Worm (Caenorhabditis elegans) whole organism, mixed stage, embryonic: ENCODE data around the gene C49G7.7.

Experiments
- M03D4.4 ChIP-seq: sonication (generic microtip); optimal IDR thresholded peaks from 2 replicates; lab custom pipeline; 2017; ENCODE audit warnings: mild to moderate bottlenecking, missing genetic modification characterization, missing compliant biosample characterization
- bed-3 ChIP-seq: fragments of 200-800 bp; sonication (Bioruptor generic); optimal IDR thresholded peaks from 3 replicates; lab custom pipeline; 2018; ENCODE audit warnings: mild to moderate bottlenecking, missing genetic modification characterization, moderate library complexity, missing compliant biosample characterization
- blmp-1 ChIP-seq: fragments of 150-350 bp; optimal IDR thresholded peaks from 2 replicates; lab custom pipeline; 2014; ENCODE audit warnings: missing biosample characterization, missing genetic modification characterization
- ceh-39 ChIP-seq: fragments of 150-350 bp; optimal IDR thresholded peaks from 2 replicates; lab custom pipeline; 2014; ENCODE audit warnings: missing biosample characterization, missing genetic modification characterization
- ceh-43 ChIP-seq: fragments of 200-800 bp; sonication (Bioruptor generic); optimal IDR thresholded peaks from 2 replicates; lab custom pipeline; 2018; ENCODE audit warnings: mild to moderate bottlenecking, missing genetic modification characterization, moderate library complexity, missing compliant biosample characterization
- ceh-83 ChIP-seq: fragments of 200-800 bp; sonication (Bioruptor generic); optimal IDR thresholded peaks from 2 replicates; lab custom pipeline; 2018; ENCODE audit warnings: mild to moderate bottlenecking, missing genetic modification characterization, missing compliant biosample characterization
- ces-1 ChIP-seq: fragments of 150-350 bp; optimal IDR thresholded peaks from 2 replicates; lab custom pipeline; 2014; ENCODE audit warnings: missing biosample characterization, missing genetic modification reagents, missing genetic modification characterization
- cnd-1 ChIP-seq: fragments of 200-800 bp; sonication (Bioruptor generic); optimal IDR thresholded peaks from 2 replicates; lab custom pipeline; 2018; ENCODE audit warnings: mild to moderate bottlenecking, missing genetic modification characterization, missing compliant biosample characterization
- drap-1 ChIP-seq: fragments of 200-800 bp; sonication (Bioruptor generic); optimal IDR thresholded peaks from 3 replicates; lab custom pipeline; 2018; ENCODE audit warnings: mild to moderate bottlenecking, missing genetic modification characterization, missing compliant biosample characterization
- elt-1 ChIP-seq: sonication (generic microtip); optimal IDR thresholded peaks from 2 replicates; lab custom pipeline; 2017; ENCODE audit warnings: missing genetic modification characterization, mild to moderate bottlenecking, missing compliant biosample characterization, antibody characterized with exemption, moderate library complexity, borderline replicate concordance; ENCODE audit not compliant: insufficient read depth
- elt-3 ChIP-seq: fragments of 150-350 bp; optimal IDR thresholded peaks from 2 replicates; lab custom pipeline; 2014; ENCODE audit warnings: missing biosample characterization, missing genetic modification characterization
- flh-1 ChIP-seq: fragments of 200-800 bp; sonication (Bioruptor generic); optimal IDR thresholded peaks from 2 replicates; lab custom pipeline; 2018; ENCODE audit warnings: mild to moderate bottlenecking, missing genetic modification characterization, moderate library complexity, missing compliant biosample characterization
- ham-2 ChIP-seq: fragments of 200-800 bp; sonication (Bioruptor generic); optimal IDR thresholded peaks from 2 replicates; lab custom pipeline; 2018; ENCODE audit warnings: mild to moderate bottlenecking, missing genetic modification characterization, missing compliant biosample characterization
- hlh-1 ChIP-seq: fragments of 150-350 bp; optimal IDR thresholded peaks from 2 replicates; lab custom pipeline; 2014; ENCODE audit warnings: missing biosample characterization, missing genetic modification reagents, missing genetic modification characterization
- lin-13 ChIP-seq: fragments of 150-350 bp; optimal IDR thresholded peaks from 2 replicates; lab custom pipeline; 2014; ENCODE audit warnings: missing biosample characterization, missing genetic modification characterization
- lin-32 ChIP-seq: fragments of 200-800 bp; sonication (Bioruptor generic); optimal IDR thresholded peaks from 2 replicates; lab custom pipeline; 2018; ENCODE audit warnings: mild to moderate bottlenecking, missing genetic modification characterization, missing compliant biosample characterization
- lsy-2 ChIP-seq: fragments of 150-350 bp; optimal IDR thresholded peaks from 2 replicates; lab custom pipeline; 2014; ENCODE audit warnings: missing biosample characterization, missing genetic modification characterization
- mab-5 ChIP-seq: fragments of 150-350 bp; optimal IDR thresholded peaks from 2 replicates; lab custom pipeline; 2014; ENCODE audit warnings: missing biosample characterization, missing genetic modification characterization
- mep-1 ChIP-seq: fragments of 150-350 bp; optimal IDR thresholded peaks from 2 replicates; lab custom pipeline; 2017; ENCODE audit warnings: missing biosample characterization, missing genetic modification reagents, missing genetic modification characterization, inconsistent platforms
- mls-2 ChIP-seq: sonication (generic microtip); optimal IDR thresholded peaks from 2 replicates; lab custom pipeline; 2016; ENCODE audit warnings: mild to moderate bottlenecking, missing genetic modification characterization, moderate library complexity, missing compliant biosample characterization
- nhr-12 ChIP-seq: fragments of 150-350 bp; optimal IDR thresholded peaks from 2 replicates; lab custom pipeline; 2014; ENCODE audit warnings: missing biosample characterization, missing genetic modification characterization
- nhr-237 ChIP-seq: fragments of 150-350 bp; optimal IDR thresholded peaks from 2 replicates; lab custom pipeline; 2014; ENCODE audit warnings: missing biosample characterization, missing genetic modification characterization
- nhr-28 ChIP-seq: fragments of 150-350 bp; optimal IDR thresholded peaks from 2 replicates; lab custom pipeline; 2014; ENCODE audit warnings: missing biosample characterization, missing genetic modification characterization
- nhr-76 ChIP-seq: sonication (generic microtip); optimal IDR thresholded peaks from 2 replicates; lab custom pipeline; 2017; ENCODE audit warnings: missing biosample characterization, missing genetic modification characterization
- pha-4 ChIP-seq: fragments of 150-350 bp; optimal IDR thresholded peaks from 2 replicates; lab custom pipeline; 2018; ENCODE audit warnings: missing biosample characterization, missing genetic modification reagents, missing genetic modification characterization
- sem-2 ChIP-seq: fragments of 200-800 bp; sonication (Bioruptor generic); optimal IDR thresholded peaks from 2 replicates; lab custom pipeline; 2018; ENCODE audit warnings: mild to moderate bottlenecking, missing genetic modification characterization, missing compliant biosample characterization
- snpc-4 ChIP-seq: fragments of 150-350 bp; optimal IDR thresholded peaks from 2 replicates; lab custom pipeline; 2014; ENCODE audit warnings: missing biosample characterization, missing genetic modification characterization
- sptf-1 ChIP-seq: sonication (generic microtip); optimal IDR thresholded peaks from 2 replicates; lab custom pipeline; 2017; ENCODE audit warnings: mild to moderate bottlenecking, missing genetic modification characterization, moderate library complexity, missing compliant biosample characterization
- tbx-8 ChIP-seq: fragments of 200-800 bp; sonication (Bioruptor generic); optimal IDR thresholded peaks from 2 replicates; lab custom pipeline; 2018; ENCODE audit warnings: mild to moderate bottlenecking, missing genetic modification characterization, moderate library complexity, missing compliant biosample characterization
- unc-39 ChIP-seq: fragments of 150-350 bp; optimal IDR thresholded peaks from 2 replicates; lab custom pipeline; 2014; ENCODE audit warnings: missing biosample characterization, missing genetic modification characterization
- unc-62 ChIP-seq: fragments of 150-350 bp; optimal IDR thresholded peaks from 2 replicates; lab custom pipeline; 2014; ENCODE audit warnings: missing biosample characterization, missing genetic modification reagents, missing genetic modification characterization
- zip-8 ChIP-seq: fragments of 150-350 bp; optimal IDR thresholded peaks from 2 replicates; lab custom pipeline; 2014; ENCODE audit warnings: missing biosample characterization, missing genetic modification characterization
- ztf-11 ChIP-seq: fragments of 150-350 bp; optimal IDR thresholded peaks from 2 replicates; lab custom pipeline; 2014; ENCODE audit warnings: missing biosample characterization, missing genetic modification characterization

The C49G7.7 gene

ce11 chrV:4034303-4034702, at the start of gene C49G7.7:
Gene C49G7.7 (plus strand): TSS chrV:4034476.
- TF ChIP-seq drap-1 (GFP tag; lab: Kevin White, UChicago) = no peak
- TF ChIP-seq nhr-12 (tag; lab: Kevin White, UChicago) = no peak
- TF ChIP-seq tbx-8 = no peak
- no peak for TF ChIP-seq nhr-76
- no peak for TF ChIP-seq elt-3 (tag; lab: Kevin White, UChicago)
- no peak for TF ChIP-seq lin-32
- TF ChIP-seq ceh-43 (GFP tag; lab: Kevin White, UChicago) = no peak
- no peak for TF ChIP-seq zip-8 (tag; lab: Kevin White, UChicago)
- no peak for TF ChIP-seq ces-1 (GFP tag; lab: Kevin White, UChicago)
- TF ChIP-seq lin-13 = no peak
- TF ChIP-seq ceh-39 (tag; lab: Kevin White, UChicago) = no peak
- no peak for TF ChIP-seq elt-1 (tag; lab: Kevin White, UChicago)
- no peak for TF ChIP-seq lsy-2 (tag; lab: Kevin White, UChicago)
- TF ChIP-seq sem-2 (GFP tag; lab: Kevin White, UChicago) = no peak

DNA sequence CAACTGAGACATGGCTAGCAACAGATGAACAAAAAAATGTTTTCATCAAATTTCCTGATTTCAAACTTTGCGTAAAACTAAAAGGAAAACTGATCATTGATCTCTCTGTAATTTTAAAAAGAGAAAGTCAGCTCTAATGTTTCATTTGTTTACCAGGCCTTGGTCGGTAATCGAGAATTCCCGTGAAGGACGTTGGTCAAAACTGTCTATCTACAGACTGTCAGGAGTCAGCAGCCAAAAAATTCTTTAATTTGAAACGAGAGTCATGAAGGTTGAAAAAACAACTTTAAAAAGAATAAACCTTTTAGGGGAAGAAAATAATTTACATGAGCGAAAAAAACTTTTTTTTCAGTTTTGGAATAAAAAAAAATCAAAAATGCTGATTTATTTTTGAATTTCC, 49.2 kb upstream of the C49G7.7 start:
- TF ChIP-seq nhr-237 (tag; lab: Kevin White, UChicago) = no peak
- TF ChIP-seq snpc-4 = no peak
- no peak for TF ChIP-seq flh-1
- TF ChIP-seq nhr-28 = no peak
- no peak for TF ChIP-seq lin-32
- no peak for TF ChIP-seq drap-1 (GFP tag; lab: Kevin White, UChicago)
- TF ChIP-seq mab-5 (tag; lab: Kevin White, UChicago) = no peak
- TF ChIP-seq unc-62 (GFP tag; lab: Kevin White, UChicago) = no peak
- TF ChIP-seq elt-1 (tag; lab: Kevin White, UChicago) = no peak
- no peak for TF ChIP-seq bed-3 (GFP tag; lab: Kevin White, UChicago)
- TF ChIP-seq ceh-83 (GFP tag; lab: Kevin White, UChicago) = no peak
- no peak for TF ChIP-seq mls-2 (tag; lab: Kevin White, UChicago)
- TF ChIP-seq sem-2 (GFP tag; lab: Kevin White, UChicago) = no peak
- TF ChIP-seq, all 35 proteins: peak for 0

ce11 chrV:3987616-3988015, 46.7 kb upstream of the C49G7.7 start, which contains the start of gene nlp-28:
Gene nlp-28 (plus strand): TSS chrV:3987900.
- no peak for TF ChIP-seq nhr-76
- TF ChIP-seq sptf-1 = no peak
- no peak for TF ChIP-seq unc-39 (tag; lab: Kevin White, UChicago)
- no peak for TF ChIP-seq elt-3 (tag; lab: Kevin White, UChicago)
- TF ChIP-seq nhr-237 (tag; lab: Kevin White, UChicago) = no peak
- no peak for TF ChIP-seq tbx-8
- no peak for TF ChIP-seq ztf-11 (tag; lab: Kevin White, UChicago)
- no peak for TF ChIP-seq ham-2 (GFP tag; lab: Kevin White, UChicago)
- TF ChIP-seq pha-4 = no peak
- no peak for TF ChIP-seq drap-1 (GFP tag; lab: Kevin White, UChicago)
- TF ChIP-seq snpc-4 = no peak
- TF ChIP-seq mls-2 (tag; lab: Kevin White, UChicago) = no peak
- TF ChIP-seq ces-1 (GFP tag; lab: Kevin White, UChicago) = no peak
- no peak for TF ChIP-seq ceh-39 (tag; lab: Kevin White, UChicago)
- no peak for TF ChIP-seq M03D4.4 (tag; lab: Kevin White, UChicago)
- TF ChIP-seq ceh-43 (GFP tag; lab: Kevin White, UChicago) = no peak
- TF ChIP-seq cnd-1 (tag; lab: Kevin White, UChicago) = no peak
- TF ChIP-seq nhr-28 = no peak
- no peak for TF ChIP-seq hlh-1 (tag; lab: Kevin White, UChicago)
- TF ChIP-seq mep-1 = no peak

ce11 chrV:3989070-3989469, 45.2 kb upstream of the C49G7.7 start, which contains the start of gene nlp-27:
Gene nlp-27 (plus strand): TSS chrV:3989378.
- TF ChIP-seq sptf-1 (no peak), pha-4 (no peak), nhr-237 (tag; lab: Kevin White, UChicago) (no peak), blmp-1 (tag; lab: Kevin White, UChicago) (no peak), lin-32 (no peak), mab-5 (tag; lab: Kevin White, UChicago) (no peak), ham-2 (GFP tag; lab: Kevin White, UChicago) (no peak), zip-8 (tag; lab: Kevin White, UChicago) (no peak)
